Worm (Caenorhabditis elegans): ENCODE measurements around the gene K09C8.9.

Gene K09C8.9

DNA sequence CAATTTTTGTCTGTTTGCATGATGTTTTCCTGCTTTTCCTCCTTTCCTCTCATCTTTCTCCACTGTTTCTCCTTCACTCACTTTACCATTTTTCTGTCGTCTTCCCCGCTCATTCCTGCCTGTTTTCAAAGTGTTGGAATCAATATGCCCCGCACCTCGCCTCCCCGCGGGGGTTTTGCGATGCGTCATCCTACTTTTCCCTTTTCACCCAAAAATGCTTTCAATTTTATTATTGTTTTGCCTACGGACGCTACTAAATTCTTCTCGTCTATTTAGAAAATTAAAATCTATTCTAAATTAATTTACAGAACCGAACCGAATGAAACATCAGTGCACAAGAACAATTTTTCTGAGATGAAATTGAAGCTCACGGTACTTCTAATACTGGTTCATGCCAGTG lies 24.6 kb upstream of the K09C8.9 start, which contains the start of gene ver-3:
Gene ver-3 (plus strand): TSS at position 301 of the 400 bp plus-strand sequence.
- TF ChIP-seq sdz-38 (tag; optimal IDR thresholded peaks at IDR 0.05), result no peak
- TF ChIP-seq lin-26 (GFP tag; IDR thresholded peaks at IDR 0.05), result peak; percentile 10; the same call in 1 of the 2 replicates
- no peak for TF ChIP-seq somi-1 (GFP tag; optimal IDR thresholded peaks at IDR 0.05)
- TF ChIP-seq F37B4.10 (GFP tag; IDR thresholded peaks at IDR 0.05), result no peak
- TF ChIP-seq ama-1 (optimal IDR thresholded peaks at IDR 0.05), result no peak
- TF ChIP-seq ama-1 (GFP tag; optimal IDR thresholded peaks at IDR 0.05), result no peak

DNA sequence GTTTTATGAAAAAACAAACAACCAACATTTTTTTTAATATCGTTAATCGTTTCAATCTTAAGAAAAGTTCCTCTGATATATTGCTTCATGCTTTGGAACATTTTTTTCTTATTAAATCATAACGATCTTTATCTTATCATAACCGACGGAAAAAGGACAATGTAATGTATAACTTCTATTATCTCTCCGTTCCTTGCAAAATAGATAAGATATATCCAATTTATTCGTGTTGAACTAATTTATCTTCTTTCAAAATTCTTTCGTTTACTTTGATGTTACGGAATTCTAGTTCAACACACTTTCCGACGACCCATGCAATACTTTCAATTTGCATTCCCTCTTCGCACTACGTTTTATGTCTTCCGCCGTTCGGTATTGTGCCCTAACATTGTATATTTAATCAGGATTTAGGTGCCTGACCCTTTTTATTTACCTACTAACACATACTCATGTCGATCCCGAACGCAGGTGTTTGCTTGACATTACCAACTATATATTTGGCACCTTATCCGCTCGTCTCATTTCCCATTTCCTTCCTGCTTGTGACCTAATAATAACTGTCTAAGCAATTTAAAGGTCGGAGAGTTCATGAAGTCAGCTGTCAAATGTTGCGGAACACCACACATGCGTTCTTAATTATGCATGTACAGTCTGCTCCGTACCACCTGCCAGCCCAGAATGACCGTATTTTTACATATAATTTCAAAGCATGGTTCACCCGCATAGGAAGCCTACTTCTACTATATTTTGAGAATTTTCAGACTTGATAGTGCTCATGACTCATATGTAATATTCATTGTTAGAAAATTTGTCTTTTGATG lies 24.0 kb upstream of the K09C8.9 start:
- no peak for TF ChIP-seq snpc-4 (GFP tag; optimal IDR thresholded peaks at IDR 0.05)
- TF ChIP-seq snpc-4 (tag; optimal IDR thresholded peaks at IDR 0.05), result no peak
- no peak for TF ChIP-seq F55B11.4 (tag; optimal IDR thresholded peaks at IDR 0.05; ENCODE audit: borderline replicate concordance, insufficient read depth)
- TF ChIP-seq egl-18 (GFP tag; IDR thresholded peaks at IDR 0.05), result no peak
- no peak for TF ChIP-seq nhr-179 (tag; optimal IDR thresholded peaks at IDR 0.05)
- TF ChIP-seq aptf-3 (GFP tag; IDR thresholded peaks at IDR 0.05), result no peak
- TF ChIP-seq mxl-1 (tag; optimal IDR thresholded peaks at IDR 0.05), result no peak
- no peak for TF ChIP-seq ets-4 (GFP tag; optimal IDR thresholded peaks at IDR 0.05)
- no peak for TF ChIP-seq ztf-18 (tag; optimal IDR thresholded peaks at IDR 0.05)
- no peak for TF ChIP-seq F49E8.2 (tag; optimal IDR thresholded peaks at IDR 0.05; ENCODE audit: insufficient read depth)
- TF ChIP-seq pha-4 (tag; optimal IDR thresholded peaks at IDR 0.05), result no peak
- TF ChIP-seq C06A6.2 (GFP tag; conservative IDR thresholded peaks at IDR 0.05), result no peak
- TF ChIP-seq lin-35 (GFP tag; optimal IDR thresholded peaks at IDR 0.05), result no peak
- TF ChIP-seq ceh-100 (GFP tag; IDR thresholded peaks at IDR 0.05), result no peak
- TF ChIP-seq ceh-91 (GFP tag; IDR thresholded peaks at IDR 0.05), result no peak
- TF ChIP-seq Y53G8AR.9 (GFP tag; conservative IDR thresholded peaks at IDR 0.05), result no peak
- TF ChIP-seq F33H1.4 (GFP tag; IDR thresholded peaks at IDR 0.05), result no peak
- TF ChIP-seq chd-7 (tag; optimal IDR thresholded peaks at IDR 0.05), result no peak

DNA sequence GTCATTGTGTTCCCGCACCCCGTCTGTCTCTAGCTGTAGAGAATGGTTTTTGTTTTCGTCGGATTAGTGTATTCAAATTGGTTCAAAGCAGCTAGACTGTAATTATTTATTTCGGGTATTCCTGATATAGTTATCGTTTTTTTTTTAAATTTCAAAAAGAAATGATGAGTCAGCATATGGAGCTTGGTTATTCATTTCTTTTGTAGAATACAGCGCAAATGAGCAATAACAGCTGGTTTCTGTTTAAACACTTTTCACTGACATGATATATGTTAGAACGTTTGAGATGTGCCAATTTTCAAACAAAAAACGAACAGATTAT lies 23.2 kb upstream of the K09C8.9 start:
- TF ChIP-seq egl-44 (GFP tag; IDR thresholded peaks at IDR 0.05) (no peak), madf-3 (GFP tag; IDR thresholded peaks at IDR 0.05) (no peak)

DNA sequence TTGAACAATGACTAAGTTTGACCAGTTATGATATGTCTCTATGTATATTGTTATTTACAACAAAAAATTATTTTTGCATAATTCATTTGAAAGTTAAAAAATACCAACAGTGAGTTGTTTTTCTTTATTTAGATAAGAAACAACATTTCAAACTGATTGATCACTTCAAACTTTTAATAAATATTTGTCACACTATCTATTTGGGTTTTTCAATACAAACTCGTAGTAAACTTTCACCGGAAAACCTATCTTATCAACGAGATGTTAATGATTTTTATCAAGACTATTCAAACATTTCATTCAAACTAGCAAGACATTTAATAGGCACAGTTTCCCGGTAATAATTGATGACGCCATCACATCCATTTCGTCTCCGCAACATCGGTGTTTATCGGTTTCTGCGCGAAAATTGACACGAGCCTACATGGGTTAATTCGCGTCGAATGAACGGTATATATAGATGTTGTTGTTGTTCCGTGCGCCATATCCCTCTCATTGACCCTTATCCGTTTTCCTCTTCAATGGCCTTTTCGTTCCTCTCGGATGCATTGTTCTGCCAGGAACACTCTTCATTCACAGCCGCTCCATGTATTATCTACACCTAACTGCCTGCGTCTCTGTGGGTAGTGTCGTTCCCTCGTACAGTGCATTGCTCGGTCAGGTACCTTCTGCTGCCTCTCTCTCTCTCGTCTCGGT lies 22.7 kb upstream of the K09C8.9 start:
- no peak for TF ChIP-seq nhr-90 (tag; optimal IDR thresholded peaks at IDR 0.05)
- no peak for TF ChIP-seq bed-2 (GFP tag; IDR thresholded peaks at IDR 0.05)
- TF ChIP-seq B0336.3 (GFP tag; IDR thresholded peaks at IDR 0.05), result no peak
- no peak for TF ChIP-seq mxl-1 (tag; optimal IDR thresholded peaks at IDR 0.05)
- no peak for TF ChIP-seq egl-18 (GFP tag; IDR thresholded peaks at IDR 0.05)
- peak; percentile 47 for TF ChIP-seq nhr-80 (tag; optimal IDR thresholded peaks at IDR 0.05)
- TF ChIP-seq ekl-4 (GFP tag; IDR thresholded peaks at IDR 0.05), result 0 out of 2 replicates have a peak, but pooled peaks have one; percentile 39
- no peak for TF ChIP-seq F49E8.2 (tag; optimal IDR thresholded peaks at IDR 0.05; ENCODE audit: insufficient read depth)
- TF ChIP-seq zim-3 (tag; optimal IDR thresholded peaks at IDR 0.05), result no peak
- no peak for TF ChIP-seq F33H1.4 (GFP tag; IDR thresholded peaks at IDR 0.05)

Data from whole organism, young adult.